Worm (Caenorhabditis elegans) whole organism, L3 larva: ENCODE results near the gene F25E5.9.

Source experiments
- ama-1 ChIP-seq: fragments of 150-350 bp; optimal IDR thresholded peaks from 2 replicates; lab custom pipeline; 2018
- skn-1 ChIP-seq: fragments of 150-350 bp; optimal IDR thresholded peaks from 2 replicates; lab custom pipeline; 2014; ENCODE audit warnings: missing biosample characterization, missing genetic modification characterization

ce11 chrV:7485000-7485399 lies 47.3 kb upstream of the F25E5.9 start, which contains the start of gene srbc-8:
- no peak for TF ChIP-seq ama-1 (lab: Kevin White, UChicago)
- TF ChIP-seq skn-1 (tag; lab: Kevin White, UChicago): no peak
